Fruit fly (Drosophila melanogaster) Kc167 (cell line): ENCODE data around the gene CG3740.

Experiments
- Myc ChIP-seq: fragments of >200 bp; optimal IDR thresholded peaks from 2 replicates; lab custom pipeline; 2017; ENCODE audit warnings: missing external identifiers
- h ChIP-seq: fragments of >200 bp; optimal IDR thresholded peaks from 3 replicates; lab custom pipeline; 2018; ENCODE audit warnings: missing external identifiers
- insv ChIP-seq: fragments of >200 bp; optimal IDR thresholded peaks from 3 replicates; lab custom pipeline; 2018; ENCODE audit warnings: missing external identifiers
- psq ChIP-seq: fragments of >200 bp; optimal IDR thresholded peaks from 2 replicates; lab custom pipeline; 2017; ENCODE audit warnings: missing external identifiers
- ttk ChIP-seq: sonication (Bioruptor generic); optimal IDR thresholded peaks from 2 replicates; lab custom pipeline; 2017; ENCODE audit warnings: missing external identifiers

dm6 chrX:1710082-1710481, 41.0 kb upstream of the CG3740 start, which contains the start of gene CG3795:
- TF ChIP-seq h (lab: Kevin White, UChicago) (no peak), ttk (no peak), psq (lab: Kevin White, UChicago) (no peak), insv (lab: Kevin White, UChicago) (no peak), Myc (lab: Kevin White, UChicago) (no peak)
